Fruit fly (Drosophila melanogaster) whole organism, embryonic: ENCODE results near the gene Tmx3.

ENCODE experiments used
- Blimp-1 ChIP-seq: fragments of 200-800 bp; sonication (Bioruptor generic); optimal IDR thresholded peaks from 3 replicates; lab custom pipeline; 2018; ENCODE audit warnings: missing biosample characterization, missing genetic modification characterization, mild to moderate bottlenecking, moderate library complexity, missing genetic modification reagents
- Bteb2 ChIP-seq: fragments of 200-800 bp; sonication (Bioruptor generic); optimal IDR thresholded peaks from 2 replicates; lab custom pipeline; 2016; ENCODE audit warnings: missing biosample characterization, missing genetic modification characterization
- CG10959 ChIP-seq: fragments of 200-800 bp; sonication (Bioruptor generic); IDR thresholded peaks from 2 replicates; pipeline ENCODE4 v1.3.6; 2022; ENCODE audit warnings: missing biosample characterization, missing genetic modification characterization
- CG10979 ChIP-seq: fragments of 200-800 bp; sonication (Bioruptor generic); optimal IDR thresholded peaks from 2 replicates; lab custom pipeline; 2018; ENCODE audit warnings: missing biosample characterization, mild to moderate bottlenecking, missing genetic modification characterization, moderate library complexity
- CG15479 ChIP-seq: fragments of 200-800 bp; sonication (Bioruptor generic); optimal IDR thresholded peaks from 3 replicates; lab custom pipeline; 2019; ENCODE audit warnings: missing biosample characterization, mild to moderate bottlenecking, missing genetic modification characterization, moderate library complexity
- CG15514 ChIP-seq: fragments of 200-800 bp; sonication (Bioruptor generic); optimal IDR thresholded peaks from 3 replicates; lab custom pipeline; 2017; ENCODE audit warnings: missing biosample characterization, missing genetic modification characterization, mild to moderate bottlenecking, moderate library complexity, missing genetic modification reagents
- CG17359 ChIP-seq: fragments of 200-800 bp; sonication (Bioruptor generic); optimal IDR thresholded peaks from 3 replicates; lab custom pipeline; 2018; ENCODE audit warnings: missing biosample characterization, mild to moderate bottlenecking, missing genetic modification characterization, moderate library complexity
- CG1792 ChIP-seq: fragments of 200-800 bp; sonication (Bioruptor generic); optimal IDR thresholded peaks from 2 replicates; lab custom pipeline; 2016; ENCODE audit warnings: missing biosample characterization, missing genetic modification characterization
- CG18262 ChIP-seq: fragments of 200-800 bp; optimal IDR thresholded peaks from 3 replicates; lab custom pipeline; 2019; ENCODE audit warnings: missing biosample characterization, mild to moderate bottlenecking, missing genetic modification characterization, moderate library complexity
- CG2678 ChIP-seq: fragments of 200-800 bp; sonication (Bioruptor generic); optimal IDR thresholded peaks from 3 replicates; lab custom pipeline; 2019; ENCODE audit warnings: missing biosample characterization, mild to moderate bottlenecking, missing genetic modification characterization, moderate library complexity
- CG30020 ChIP-seq: fragments of 200-800 bp; optimal IDR thresholded peaks from 2 replicates; lab custom pipeline; 2019; ENCODE audit warnings: missing biosample characterization, mild to moderate bottlenecking, missing genetic modification characterization, moderate library complexity
- Dll ChIP-seq: fragments of 200-800 bp; sonication (Bioruptor generic); IDR thresholded peaks from 4 replicates; pipeline ENCODE4 v1.3.6; 2022; ENCODE audit warnings: missing biosample characterization, missing genetic modification characterization; ENCODE audit not compliant: partially characterized antibody
- Doc2 ChIP-seq: fragments of 200-800 bp; sonication (Bioruptor generic); IDR thresholded peaks from 2 replicates; pipeline ENCODE4 v1.3.6; 2022; ENCODE audit warnings: missing biosample characterization, missing genetic modification characterization
- Dref ChIP-seq: fragments of 200-800 bp; sonication (Bioruptor generic); IDR thresholded peaks from 2 replicates; pipeline ENCODE4 v1.3.6; 2022; ENCODE audit warnings: missing biosample characterization, missing genetic modification characterization
- Hmx ChIP-seq: fragments of 200-800 bp; sonication (Bioruptor generic); optimal IDR thresholded peaks from 2 replicates; lab custom pipeline; 2016; ENCODE audit warnings: missing biosample characterization, missing genetic modification characterization
- Oli ChIP-seq: fragments of 200-800 bp; sonication (Bioruptor generic); optimal IDR thresholded peaks from 2 replicates; lab custom pipeline; 2018; ENCODE audit warnings: missing biosample characterization, mild to moderate bottlenecking, missing genetic modification characterization, moderate library complexity
- Sin3A ChIP-seq: fragments of >200 bp; optimal IDR thresholded peaks from 2 replicates; lab custom pipeline; 2018
- Xrp1 ChIP-seq: fragments of 200-800 bp; sonication (Bioruptor generic); IDR thresholded peaks from 2 replicates; pipeline ENCODE4 v1.3.6; 2022; ENCODE audit warnings: missing biosample characterization, missing genetic modification characterization
- bowl ChIP-seq: fragments of 200-800 bp; sonication (Bioruptor generic); IDR thresholded peaks from 2 replicates; pipeline ENCODE4 v1.3.6; 2022; ENCODE audit warnings: missing biosample characterization, missing genetic modification characterization
- bsh ChIP-seq, 2 experiments: fragments of 200-800 bp; sonication (Bioruptor generic); optimal IDR thresholded peaks; 2 replicates each; lab custom pipeline; 2017 to 2018; ENCODE audit warnings: mild to moderate bottlenecking in 2 of 2, missing biosample characterization in 2 of 2, missing genetic modification characterization in 2 of 2, moderate library complexity in 1 of 2
- chinmo ChIP-seq: fragments of 200-800 bp; sonication (Bioruptor generic); IDR thresholded peaks from 4 replicates; pipeline ENCODE4 v1.3.6; 2022; ENCODE audit warnings: missing biosample characterization, missing genetic modification characterization; ENCODE audit not compliant: partially characterized antibody
- fu2 ChIP-seq: fragments of 200-800 bp; sonication (Bioruptor generic); optimal IDR thresholded peaks from 2 replicates; lab custom pipeline; 2016; ENCODE audit warnings: missing biosample characterization, missing genetic modification characterization
- gem ChIP-seq: fragments of 200-800 bp; sonication (Bioruptor generic); optimal IDR thresholded peaks from 2 replicates; lab custom pipeline; 2019; ENCODE audit warnings: missing biosample characterization, mild to moderate bottlenecking, missing genetic modification characterization, moderate library complexity
- hb ChIP-seq: fragments of 200-800 bp; sonication (Bioruptor generic); IDR thresholded peaks from 3 replicates; pipeline ENCODE4 v1.3.6; 2022; ENCODE audit warnings: missing biosample characterization, missing genetic modification characterization; ENCODE audit not compliant: partially characterized antibody
- jing ChIP-seq: fragments of 200-800 bp; sonication (Bioruptor generic); optimal IDR thresholded peaks from 2 replicates; lab custom pipeline; 2018; ENCODE audit warnings: missing biosample characterization, mild to moderate bottlenecking, missing genetic modification characterization
- nom ChIP-seq: fragments of 200-800 bp; sonication (Bioruptor generic); optimal IDR thresholded peaks from 2 replicates; lab custom pipeline; 2017; ENCODE audit warnings: missing biosample characterization, missing genetic modification characterization, mild to moderate bottlenecking, moderate library complexity, missing genetic modification reagents
- sens ChIP-seq: fragments of 200-800 bp; sonication (Bioruptor generic); peaks from one replicate; lab custom pipeline; 2016; ENCODE audit warnings: missing biosample characterization, missing genetic modification characterization
- twi ChIP-seq: fragments of 200-800 bp; optimal IDR thresholded peaks from 2 replicates; lab custom pipeline; 2019; ENCODE audit warnings: missing biosample characterization, mild to moderate bottlenecking, missing genetic modification characterization, moderate library complexity
- vfl ChIP-seq: fragments of 200-800 bp; sonication (Bioruptor generic); optimal IDR thresholded peaks from 2 replicates; lab custom pipeline; 2016; ENCODE audit warnings: missing biosample characterization, missing genetic modification characterization
- vvl ChIP-seq: fragments of 200-800 bp; sonication (Bioruptor generic); IDR thresholded peaks from 2 replicates; pipeline ENCODE4 v1.3.6; 2022; ENCODE audit warnings: missing biosample characterization, missing genetic modification characterization

Gene Tmx3

dm6 chr3L:16265000-16265399 lies 36.1 kb downstream of the Tmx3 start, which contains the start of the genes CG13051 and CG13069:
TSS of gene CG13051 (minus strand) at chr3L:16265100.
TSS of gene CG13069 (plus strand) at chr3L:16265385.
- 0 out of 4 replicates have a peak, but pooled peaks have one; percentile 15 for TF ChIP-seq chinmo (GFP tag; lab: Robert Waterston, UW)
- no peak for TF ChIP-seq CG1792 (GFP tag; lab: Kevin White, UChicago)
- TF ChIP-seq, all 482 proteins: peak for 1

dm6 chr3L:16268106-16268733 lies 39.3 kb downstream of the Tmx3 start, which contains the start of gene CG4950:
TSS of gene CG4950 (minus strand) at chr3L:16268156.
- TF ChIP-seq bsh (GFP tag; optimal IDR thresholded peaks at IDR 0.05; lab: Kevin White, UChicago), result peak in 1 of 2 experiments; percentile 9
- no peak for TF ChIP-seq twi (tag; lab: Kevin White, UChicago)
- no peak for TF ChIP-seq Oli
- no peak for TF ChIP-seq CG10959 (GFP tag; lab: Robert Waterston, UW)
- no peak for TF ChIP-seq CG10979
- peak; percentile 15 for TF ChIP-seq nom (GFP tag; lab: Kevin White, UChicago)
- TF ChIP-seq, all 482 proteins: peak for 2

dm6 chr3L:16269092-16269491 lies 40.2 kb downstream of the Tmx3 start, which contains the start of gene CG13068:
TSS of gene CG13068 (plus strand) at chr3L:16269392.
- no peak for TF ChIP-seq CG30020
- TF ChIP-seq hb (GFP tag; lab: Robert Waterston, UW), result 0 out of 3 replicates have a peak, but pooled peaks have one; percentile 16
- no peak for TF ChIP-seq vfl (GFP tag; lab: Kevin White, UChicago)
- TF ChIP-seq CG15514 (GFP tag; lab: Kevin White, UChicago), result no peak
- TF ChIP-seq Doc2 (GFP tag; lab: Robert Waterston, UW), result no peak
- no peak for TF ChIP-seq CG2678 (tag; lab: Kevin White, UChicago)
- TF ChIP-seq CG15479, result no peak
- TF ChIP-seq vvl, result 0 out of 2 replicates have a peak, but pooled peaks have one; percentile 39
- TF ChIP-seq Dref (GFP tag; lab: Robert Waterston, UW), result no peak

dm6 chr3L:16270802-16271332 lies 42.0 kb downstream of the Tmx3 start, which contains the start of the genes CG34248 and CG13067:
TSS of gene CG34248 (minus strand) at chr3L:16270902.
TSS of gene CG13067 (plus strand) at chr3L:16271282.
- TF ChIP-seq Blimp-1 (GFP tag; lab: Kevin White, UChicago) (peak; percentile 80), Dll (GFP tag; lab: Robert Waterston, UW) (no peak), vvl (peak; percentile 25; the same call in 1 of the 2 replicates)

dm6 chr3L:16272338-16272959 lies 43.5 kb downstream of the Tmx3 start, which contains the start of gene CG13066:
TSS of gene CG13066 (plus strand) at chr3L:16272909.
- TF ChIP-seq jing (GFP tag; lab: Kevin White, UChicago) (no peak), sens (peak; percentile 52), fu2 (no peak), Sin3A (lab: Kevin White, UChicago) (no peak), Bteb2 (no peak), CG15514 (GFP tag; lab: Kevin White, UChicago) (no peak), chinmo (GFP tag; lab: Robert Waterston, UW) (0 out of 4 replicates have a peak, but pooled peaks have one; percentile 48), gem (tag; lab: Kevin White, UChicago) (no peak), Hmx (GFP tag; lab: Kevin White, UChicago) (no peak), CG17359 (tag; lab: Kevin White, UChicago) (no peak), bowl (GFP tag; lab: Robert Waterston, UW) (no peak), vvl (peak; percentile 37; the same call in 1 of the 2 replicates), Xrp1 (GFP tag; lab: Robert Waterston, UW) (no peak), CG18262 (tag; lab: Kevin White, UChicago) (no peak)
